Fruit fly (Drosophila melanogaster) whole organism, wandering third instar larva: Measurements from ENCODE around the gene sdt.
A peak's percentile ranks its signal among the peaks of the same experiment; 100 is the strongest.

Source experiments
- CG32264 ChIP-seq: fragments of 200-800 bp; sonication (Bioruptor generic); optimal IDR thresholded peaks from 2 replicates; lab custom pipeline; 2016; ENCODE audit warnings: missing biosample characterization, missing genetic modification characterization
- CG9705 ChIP-seq: fragments of 200-800 bp; sonication (Bioruptor generic); optimal IDR thresholded peaks from 2 replicates; lab custom pipeline; 2018; ENCODE audit warnings: missing biosample characterization, mild to moderate bottlenecking, missing genetic modification characterization
- CrebA ChIP-seq: fragments of 200-800 bp; sonication (Bioruptor generic); optimal IDR thresholded peaks from 2 replicates; lab custom pipeline; 2016; ENCODE audit warnings: missing biosample characterization, mild to moderate bottlenecking, missing genetic modification characterization, borderline replicate concordance
- Dfd ChIP-seq: fragments of >200 bp; optimal IDR thresholded peaks from 2 replicates; lab custom pipeline; 2017; ENCODE audit warnings: missing biosample characterization, missing genetic modification characterization
- Dif ChIP-seq: fragments of 200-275, 200-300 bp; sonication (Bioruptor generic); optimal IDR thresholded peaks from 2 replicates; lab custom pipeline; 2018; ENCODE audit warnings: missing biosample characterization, missing genetic modification characterization; ENCODE audit not compliant: partially characterized antibody
- GATAd ChIP-seq: sonication (Bioruptor generic); optimal IDR thresholded peaks from 2 replicates; lab custom pipeline; 2016; ENCODE audit warnings: missing biosample characterization, missing genetic modification characterization
- HLH106 ChIP-seq: fragments of 200-800 bp; optimal IDR thresholded peaks from 3 replicates; lab custom pipeline; 2019; ENCODE audit warnings: missing biosample characterization, mild to moderate bottlenecking, missing genetic modification characterization, moderate library complexity
- Hnf4 ChIP-seq: fragments of 200-800 bp; sonication (Bioruptor generic); optimal IDR thresholded peaks from 2 replicates; lab custom pipeline; 2016; ENCODE audit warnings: missing biosample characterization, mild to moderate bottlenecking, missing genetic modification characterization
- Hr78 ChIP-seq: fragments of >200 bp; optimal IDR thresholded peaks from 2 replicates; lab custom pipeline; 2017; ENCODE audit warnings: missing biosample characterization, missing genetic modification characterization
- Hr83 ChIP-seq: fragments of 200-300 bp; sonication (Bioruptor generic); optimal IDR thresholded peaks from 2 replicates; lab custom pipeline; 2016; ENCODE audit warnings: missing biosample characterization, mild to moderate bottlenecking, missing genetic modification characterization, moderate library complexity; ENCODE audit not compliant: poor library complexity, severe bottlenecking
- Jra ChIP-seq: sonication (Bioruptor generic); optimal IDR thresholded peaks from 2 replicates; lab custom pipeline; 2016; ENCODE audit warnings: missing biosample characterization, missing genetic modification characterization
- Mio ChIP-seq: sonication (Bioruptor generic); optimal IDR thresholded peaks from 2 replicates; lab custom pipeline; 2016; ENCODE audit warnings: missing biosample characterization, missing genetic modification characterization
- Myc ChIP-seq: fragments of >200 bp; optimal IDR thresholded peaks from 2 replicates; lab custom pipeline; 2017
- N ChIP-seq: fragments of >200 bp; optimal IDR thresholded peaks from 2 replicates; lab custom pipeline; 2018; ENCODE audit warnings: missing biosample characterization, missing external identifiers, missing genetic modification characterization
- OdsH ChIP-seq: fragments of 200-800 bp; sonication (Bioruptor generic); optimal IDR thresholded peaks from 2 replicates; lab custom pipeline; 2016; ENCODE audit warnings: missing biosample characterization, mild to moderate bottlenecking, missing genetic modification characterization
- Rel ChIP-seq, 2 experiments: fragments of 200-800 bp; sonication (Bioruptor generic) in 1 of 2; optimal IDR thresholded peaks; 2 replicates in 1 of 2; 3 replicates in 1 of 2; lab custom pipeline; 2016 to 2019; ENCODE audit warnings: mild to moderate bottlenecking in 2 of 2, missing biosample characterization in 2 of 2, missing genetic modification characterization in 2 of 2, moderate library complexity in 1 of 2
- Sp1 ChIP-seq: fragments of 200-800 bp; sonication (Bioruptor generic); optimal IDR thresholded peaks from 3 replicates; lab custom pipeline; 2019; ENCODE audit warnings: missing biosample characterization, mild to moderate bottlenecking, missing genetic modification characterization, moderate library complexity
- Vsx2 ChIP-seq: fragments of 200-300, 225-300 bp; sonication (Bioruptor generic); optimal IDR thresholded peaks from 2 replicates; lab custom pipeline; 2018; ENCODE audit warnings: missing biosample characterization, missing genetic modification characterization; ENCODE audit not compliant: partially characterized antibody
- brk ChIP-seq: fragments of 200-800 bp; sonication (Bioruptor generic); optimal IDR thresholded peaks from 2 replicates; lab custom pipeline; 2016; ENCODE audit warnings: missing biosample characterization, mild to moderate bottlenecking, missing genetic modification characterization
- dl ChIP-seq, 2 experiments: fragments of 175-275, 200-275 bp in 1 of 2; fragments of 200-275 bp in 1 of 2; sonication (Bioruptor generic); optimal IDR thresholded peaks; lab custom pipeline; 2018; ENCODE audit warnings: mild to moderate bottlenecking in 2 of 2, missing biosample characterization in 2 of 2, missing genetic modification characterization in 2 of 2, moderate library complexity in 2 of 2; ENCODE audit not compliant: partially characterized antibody in 2 of 2, insufficient read depth in 1 of 2
- dmrt93B ChIP-seq: fragments of 200-800 bp; sonication (Bioruptor generic); optimal IDR thresholded peaks from 2 replicates; lab custom pipeline; 2018; ENCODE audit warnings: missing biosample characterization, mild to moderate bottlenecking, missing genetic modification characterization
- dsf ChIP-seq: sonication (Bioruptor generic); optimal IDR thresholded peaks from 2 replicates; lab custom pipeline; 2016; ENCODE audit warnings: missing biosample characterization, missing genetic modification characterization, borderline replicate concordance
- foxo ChIP-seq, 2 experiments: fragments of 200-800 bp; sonication (Bioruptor generic); optimal IDR thresholded peaks; 2 replicates in 1 of 2; 3 replicates in 1 of 2; lab custom pipeline; 2016 to 2017; ENCODE audit warnings: missing biosample characterization in 2 of 2, missing genetic modification characterization in 2 of 2
- fru ChIP-seq: fragments of 200-800 bp; sonication (Bioruptor generic); optimal IDR thresholded peaks from 3 replicates; lab custom pipeline; 2016; ENCODE audit warnings: missing biosample characterization, mild to moderate bottlenecking, missing genetic modification characterization
- h ChIP-seq: fragments of 200-800 bp; sonication (Bioruptor generic); optimal IDR thresholded peaks from 3 replicates; lab custom pipeline; 2016; ENCODE audit warnings: missing biosample characterization, mild to moderate bottlenecking, missing genetic modification characterization
- jim ChIP-seq: fragments of 175-275, 200-325 bp; sonication (Bioruptor generic); optimal IDR thresholded peaks from 2 replicates; lab custom pipeline; 2016; ENCODE audit warnings: missing biosample characterization, mild to moderate bottlenecking, missing genetic modification characterization
- pan ChIP-seq: fragments of >200 bp; optimal IDR thresholded peaks from 2 replicates; lab custom pipeline; 2017
- psq ChIP-seq: fragments of 200-800 bp; sonication (Bioruptor generic); optimal IDR thresholded peaks from 3 replicates; lab custom pipeline; 2017; ENCODE audit warnings: missing biosample characterization, mild to moderate bottlenecking, missing genetic modification characterization, moderate library complexity
- rgr ChIP-seq: fragments of 200-800 bp; sonication (Bioruptor generic); optimal IDR thresholded peaks from 3 replicates; lab custom pipeline; 2016; ENCODE audit warnings: missing biosample characterization, mild to moderate bottlenecking, missing genetic modification characterization
- sage ChIP-seq: fragments of 200-800 bp; sonication (Bioruptor generic); optimal IDR thresholded peaks from 2 replicates; lab custom pipeline; 2016; ENCODE audit warnings: missing biosample characterization, mild to moderate bottlenecking, missing genetic modification characterization
- sv ChIP-seq: fragments of 200-800 bp; sonication (Bioruptor generic); optimal IDR thresholded peaks from 3 replicates; lab custom pipeline; 2016; ENCODE audit warnings: missing biosample characterization, missing genetic modification characterization
- tai ChIP-seq: sonication (Bioruptor generic); optimal IDR thresholded peaks from 2 replicates; lab custom pipeline; 2016; ENCODE audit warnings: missing biosample characterization, missing genetic modification characterization
- woc ChIP-seq: sonication (Bioruptor generic); optimal IDR thresholded peaks from 2 replicates; lab custom pipeline; 2016; ENCODE audit warnings: missing biosample characterization, mild to moderate bottlenecking, missing genetic modification characterization

Gene sdt

DNA sequence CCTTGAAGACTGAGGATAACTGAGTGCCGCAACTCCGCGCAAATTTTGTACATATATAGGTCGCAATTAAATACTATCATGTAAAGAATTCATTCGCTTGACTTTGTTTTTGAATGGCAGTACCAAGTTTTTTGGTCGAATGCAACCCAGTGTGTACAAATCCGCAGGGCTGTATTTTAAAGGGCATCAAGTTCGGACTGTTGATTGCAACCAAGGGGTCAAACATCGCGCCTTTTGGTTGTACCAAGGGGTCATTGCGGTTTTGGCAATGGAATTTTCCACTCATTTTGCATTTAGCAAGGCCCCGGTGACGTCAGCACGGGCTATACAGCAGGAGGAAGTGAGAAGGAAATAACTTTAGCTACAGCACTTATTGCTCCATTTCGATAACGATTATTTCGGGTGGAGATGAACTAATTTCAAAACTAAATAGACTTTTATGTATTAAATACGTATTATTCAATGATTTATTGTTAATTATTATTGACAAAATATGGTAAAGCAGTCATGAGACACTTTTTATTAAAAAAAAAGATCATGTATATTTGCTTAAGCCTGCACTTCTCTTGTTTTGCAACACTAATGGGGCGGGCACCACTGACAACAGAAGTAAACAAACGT lies 46.5 kb upstream of the sdt start, which contains the start of gene CG10958 (continued):
- peak in 1 of 2 experiments; percentile 81 for TF ChIP-seq foxo (GFP tag; optimal IDR thresholded peaks at IDR 0.05; lab: Kevin White, UChicago)
- TF ChIP-seq Jra (GFP tag; lab: Kevin White, UChicago), result peak; percentile 52
- TF ChIP-seq tai, result no peak
- TF ChIP-seq dsf, result no peak
- no peak for TF ChIP-seq brk
- peak; percentile 76 for TF ChIP-seq Hnf4 (GFP tag; lab: Kevin White, UChicago)
- peak; percentile 47 for TF ChIP-seq HLH106 (tag; lab: Kevin White, UChicago)
- no peak for TF ChIP-seq Mio (GFP tag; lab: Kevin White, UChicago)
- TF ChIP-seq psq (GFP tag; lab: Kevin White, UChicago), result peak; percentile 67
- no peak for TF ChIP-seq CrebA (GFP tag; lab: Kevin White, UChicago)
- no peak for TF ChIP-seq jim
- peak; percentile 23 for TF ChIP-seq Myc

DNA sequence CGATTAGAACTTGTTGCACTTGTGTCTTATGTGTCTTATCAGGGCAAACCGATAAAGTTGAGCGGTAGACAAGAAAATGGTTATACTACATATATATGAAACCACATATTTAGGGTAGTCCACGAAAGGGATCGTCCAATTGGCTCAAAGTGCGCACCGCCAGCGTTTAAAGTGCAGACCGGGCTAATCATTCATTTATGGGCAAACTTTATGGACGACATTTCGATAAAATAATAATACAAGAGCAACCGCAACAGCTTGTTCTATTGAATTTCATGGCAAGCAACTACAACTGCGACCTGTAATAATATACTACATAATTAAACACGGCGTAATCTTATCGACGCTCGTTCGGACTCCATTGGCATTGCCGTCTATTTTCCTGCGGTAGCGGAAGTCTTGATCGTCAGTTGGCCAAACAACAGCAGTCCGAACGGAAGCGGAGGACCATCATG lies 42.9 kb upstream of the sdt start, which contains the start of the genes cyr and CG2120:
TSS of gene cyr (minus strand) at position 294 of the 455 bp plus-strand sequence.
TSS of gene CG2120 (plus strand) at position 405 of the 455 bp plus-strand sequence.
- TF ChIP-seq Hnf4 (GFP tag; lab: Kevin White, UChicago), result no peak
- no peak for TF ChIP-seq jim
- no peak for TF ChIP-seq HLH106 (tag; lab: Kevin White, UChicago)
- no peak for TF ChIP-seq Hr78
- no peak for TF ChIP-seq woc
- no peak for TF ChIP-seq Rel (GFP tag; optimal IDR thresholded peaks at IDR 0.05; lab: Kevin White, UChicago)
- TF ChIP-seq Rel (tag; optimal IDR thresholded peaks at IDR 0.05; lab: Kevin White, UChicago), result no peak
- TF ChIP-seq Dif (GFP tag; lab: Kevin White, UChicago), result no peak
- TF ChIP-seq dmrt93B (GFP tag; lab: Kevin White, UChicago), result no peak
- TF ChIP-seq foxo (GFP tag; optimal IDR thresholded peaks at IDR 0.05; lab: Kevin White, UChicago), result no peak
- TF ChIP-seq brk, result no peak
- TF ChIP-seq sv (GFP tag; lab: Kevin White, UChicago), result no peak
- TF ChIP-seq Mio (GFP tag; lab: Kevin White, UChicago), result no peak

DNA sequence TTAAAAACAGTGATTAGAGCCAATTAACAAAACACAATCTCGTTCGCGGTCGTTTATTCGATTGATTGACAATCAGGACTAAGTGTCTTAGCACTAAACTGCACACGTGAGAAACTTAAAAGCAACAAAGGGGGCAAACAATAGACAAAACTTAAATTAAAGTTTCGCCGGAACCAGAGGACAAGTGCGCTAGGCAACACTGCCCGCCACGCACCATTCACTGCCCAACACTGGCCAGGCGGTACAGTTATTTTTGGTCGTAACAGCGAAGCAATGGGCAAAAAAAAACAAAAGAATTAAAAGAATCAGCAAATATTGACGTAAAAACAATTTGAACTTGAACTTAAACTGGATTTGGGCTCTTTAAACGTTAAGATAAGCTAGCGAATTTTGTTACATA lies 41.1 kb upstream of the sdt start:
- TF ChIP-seq psq (GFP tag; lab: Kevin White, UChicago), result no peak
- TF ChIP-seq Myc, result no peak
- TF ChIP-seq GATAd, result no peak
- TF ChIP-seq Jra (GFP tag; lab: Kevin White, UChicago), result no peak
- no peak for TF ChIP-seq Vsx2 (GFP tag; lab: Kevin White, UChicago)
- no peak for TF ChIP-seq OdsH (GFP tag; lab: Kevin White, UChicago)
- no peak for TF ChIP-seq woc
- TF ChIP-seq Hr78, result no peak
- TF ChIP-seq sage (GFP tag; lab: Kevin White, UChicago), result no peak
- TF ChIP-seq dsf, result no peak
- TF ChIP-seq h, result no peak
- no peak for TF ChIP-seq dl (GFP tag; optimal IDR thresholded peaks at IDR 0.05; lab: Kevin White, UChicago; ENCODE audit: insufficient read depth in 1 of 2, partially characterized antibody in 2 of 2)
- no peak for TF ChIP-seq sv (GFP tag; lab: Kevin White, UChicago)
- TF ChIP-seq Dfd (GFP tag; lab: Kevin White, UChicago), result no peak
- TF ChIP-seq, all 38 proteins: peak for 0

DNA sequence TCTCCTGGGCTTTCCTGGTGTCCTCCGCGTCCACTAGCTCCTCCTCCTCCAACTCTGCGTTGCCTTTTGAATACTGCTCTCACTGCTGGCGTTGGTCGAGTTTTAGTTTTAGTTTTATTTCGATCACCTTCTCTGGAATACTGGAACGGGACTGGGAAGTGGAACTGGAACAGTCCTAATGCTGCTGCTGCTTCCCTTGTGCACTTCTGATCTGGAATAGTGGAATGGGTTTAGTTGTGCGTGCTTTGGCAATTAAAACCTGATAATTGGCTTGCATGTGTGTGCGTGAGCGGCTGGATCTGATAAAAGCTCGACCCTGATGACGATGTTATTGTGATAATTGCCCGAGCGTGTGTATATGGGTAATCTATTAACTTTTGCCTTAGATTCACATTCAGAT lies 37.6 kb upstream of the sdt start:
- no peak for TF ChIP-seq Vsx2 (GFP tag; lab: Kevin White, UChicago)
- TF ChIP-seq fru, result no peak

DNA sequence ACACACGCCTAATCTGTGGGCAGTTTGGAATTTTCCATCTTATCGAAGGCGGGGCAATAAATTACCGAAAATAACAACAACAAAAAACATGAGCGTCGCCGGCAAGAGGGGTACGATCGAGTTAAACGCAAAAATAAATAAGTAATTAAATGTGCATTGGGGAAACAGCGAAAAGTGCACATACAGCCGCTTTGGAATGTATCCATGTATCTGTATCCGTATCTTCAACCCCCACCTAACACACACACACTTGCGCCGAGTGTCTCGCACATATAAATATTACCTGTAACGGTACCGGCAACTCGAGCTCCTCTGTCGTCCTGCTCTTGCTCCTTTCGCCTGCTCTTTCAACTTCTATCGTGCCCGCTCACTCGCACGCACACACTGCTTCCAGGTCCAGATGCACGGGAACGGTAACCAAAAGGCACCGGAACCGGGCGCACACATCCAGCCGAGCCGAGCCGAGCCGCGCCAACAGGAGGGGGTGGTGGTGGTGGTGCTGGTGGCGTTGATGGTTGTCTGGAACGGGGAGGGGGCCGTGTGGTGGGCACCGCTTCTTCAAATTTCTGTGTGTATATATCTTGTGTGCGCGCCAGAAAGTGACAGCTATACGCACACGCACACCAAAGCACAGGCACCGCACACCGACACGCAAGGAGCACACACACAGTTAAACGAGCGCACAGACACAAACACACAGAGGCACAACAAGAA lies 36.8 kb upstream of the sdt start:
- no peak for TF ChIP-seq tai
- TF ChIP-seq jim, result no peak
- peak in 1 of 2 experiments; percentile 67 for TF ChIP-seq foxo (GFP tag; optimal IDR thresholded peaks at IDR 0.05; lab: Kevin White, UChicago)
- TF ChIP-seq psq (GFP tag; lab: Kevin White, UChicago), result peak; percentile 29
- no peak for TF ChIP-seq Mio (GFP tag; lab: Kevin White, UChicago)
- peak; percentile 11 for TF ChIP-seq woc
- TF ChIP-seq pan (lab: Kevin White, UChicago), result no peak
- peak; percentile 95 for TF ChIP-seq N
- peak; percentile 47 for TF ChIP-seq OdsH (GFP tag; lab: Kevin White, UChicago)
- no peak for TF ChIP-seq dsf
- peak; percentile 25 for TF ChIP-seq Jra (GFP tag; lab: Kevin White, UChicago)
- TF ChIP-seq sage (GFP tag; lab: Kevin White, UChicago), result peak; percentile 19
- no peak for TF ChIP-seq Rel (GFP tag; optimal IDR thresholded peaks at IDR 0.05; lab: Kevin White, UChicago)
- TF ChIP-seq Rel (tag; optimal IDR thresholded peaks at IDR 0.05; lab: Kevin White, UChicago), result peak; percentile 34
- TF ChIP-seq HLH106 (tag; lab: Kevin White, UChicago), result peak; percentile 38
- TF ChIP-seq Sp1 (GFP tag; lab: Kevin White, UChicago), result peak; percentile 65
- no peak for TF ChIP-seq CG32264 (GFP tag; lab: Kevin White, UChicago)
- peak; percentile 89 for TF ChIP-seq Hr83 (GFP tag; lab: Kevin White, UChicago)
- TF ChIP-seq sv (GFP tag; lab: Kevin White, UChicago), result no peak
- TF ChIP-seq Hnf4 (GFP tag; lab: Kevin White, UChicago), result peak; percentile 40
- TF ChIP-seq Hr78, result peak; percentile 49
- no peak for TF ChIP-seq CrebA (GFP tag; lab: Kevin White, UChicago)
- TF ChIP-seq CG9705 (GFP tag; lab: Kevin White, UChicago), result peak; percentile 39
- TF ChIP-seq Myc, result no peak
- TF ChIP-seq fru, result peak; percentile 61
- no peak for TF ChIP-seq Vsx2 (GFP tag; lab: Kevin White, UChicago)
- TF ChIP-seq Dif (GFP tag; lab: Kevin White, UChicago), result peak; percentile 52
- no peak for TF ChIP-seq GATAd
- peak; percentile 72 for TF ChIP-seq rgr (GFP tag; lab: Kevin White, UChicago)
